Worm (Caenorhabditis elegans): Measurements from ENCODE around the gene F43E12.1.

Gene F43E12.1

ce11 chrX:7220209-7220608 lies 42.8 kb downstream of the F43E12.1 start:
- TF ChIP-seq lim-6 (tag; optimal IDR thresholded peaks at IDR 0.05) (no peak), ceh-14 (tag; optimal IDR thresholded peaks at IDR 0.05) (no peak), nhr-11 (tag; optimal IDR thresholded peaks at IDR 0.05) (no peak), ahr-1 (tag; optimal IDR thresholded peaks at IDR 0.05) (no peak), gmeb-2 (tag; optimal IDR thresholded peaks at IDR 0.05) (no peak), ceh-48 (tag; optimal IDR thresholded peaks at IDR 0.05) (no peak), unc-42 (tag; optimal IDR thresholded peaks at IDR 0.05) (peak; percentile 56)

DNA sequence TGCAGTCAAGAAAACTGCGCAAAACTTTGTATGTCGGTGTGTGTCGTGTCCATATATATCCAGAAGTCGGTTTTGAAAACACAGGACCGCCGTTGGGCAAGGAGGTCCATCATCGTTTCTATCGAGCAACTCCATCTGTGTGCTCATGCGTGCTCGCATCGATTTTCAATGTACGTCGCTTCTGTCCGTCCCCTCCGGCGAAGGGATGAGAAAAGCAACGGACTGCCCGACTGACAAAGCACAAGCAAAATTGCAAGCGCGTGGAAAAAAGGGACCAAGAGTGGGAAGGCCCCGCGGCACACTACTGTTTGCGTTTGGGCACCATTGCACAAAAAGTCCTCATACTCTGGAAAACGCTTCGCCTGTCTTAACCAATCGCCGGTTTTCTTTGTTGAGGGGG lies 44.9 kb downstream of the F43E12.1 start:
- TF ChIP-seq ceh-48 (tag; optimal IDR thresholded peaks at IDR 0.05) (peak; percentile 84), ref-2 (tag; optimal IDR thresholded peaks at IDR 0.05) (no peak)

DNA sequence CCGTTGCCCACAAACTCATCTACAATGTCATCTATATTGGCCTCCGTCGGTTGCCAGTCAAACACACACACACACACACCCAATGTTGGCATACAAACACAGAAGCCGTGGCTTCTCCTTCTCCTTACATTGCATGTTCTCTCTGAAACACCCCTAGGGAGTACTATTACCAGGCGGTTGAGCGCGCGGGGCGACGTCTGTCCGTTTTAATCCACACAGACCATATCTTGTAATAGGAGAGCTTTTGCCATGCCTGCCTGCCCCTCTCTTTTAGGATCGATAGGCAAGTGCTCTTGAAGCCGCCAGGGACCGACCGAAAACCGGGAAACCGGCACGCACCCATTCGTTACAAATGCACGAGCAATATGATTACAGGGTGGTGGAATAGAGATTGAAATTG lies 47.1 kb downstream of the F43E12.1 start:
- TF ChIP-seq sdc-2 (tag; optimal IDR thresholded peaks at IDR 0.05) (no peak), K02D7.2 (tag; optimal IDR thresholded peaks at IDR 0.05) (no peak), unc-42 (tag; optimal IDR thresholded peaks at IDR 0.05) (no peak), hlh-30 (tag; optimal IDR thresholded peaks at IDR 0.05; ENCODE audit: insufficient read depth) (no peak), mec-3 (tag; optimal IDR thresholded peaks at IDR 0.05; ENCODE audit: borderline replicate concordance) (peak; percentile 22), fkh-10 (GFP tag; optimal IDR thresholded peaks at IDR 0.05) (no peak), unc-55 (GFP tag; optimal IDR thresholded peaks at IDR 0.05) (no peak), pat-9 (tag; optimal IDR thresholded peaks at IDR 0.05) (no peak), unc-3 (GFP tag; conservative IDR thresholded peaks at IDR 0.05) (0 out of 2 replicates have a peak, but pooled peaks have one; percentile 12), unc-3 (tag; optimal IDR thresholded peaks at IDR 0.05) (no peak), madf-2 (tag; optimal IDR thresholded peaks at IDR 0.05) (no peak), ceh-24 (tag; optimal IDR thresholded peaks at IDR 0.05) (no peak), pax-1 (tag; optimal IDR thresholded peaks at IDR 0.05) (no peak), dmd-4 (tag; optimal IDR thresholded peaks at IDR 0.05; ENCODE audit: borderline replicate concordance) (no peak), hlh-15 (tag; optimal IDR thresholded peaks at IDR 0.05) (no peak), ceh-2 (tag; optimal IDR thresholded peaks at IDR 0.05) (no peak), ceh-9 (tag; optimal IDR thresholded peaks at IDR 0.05) (no peak), syd-9 (tag; optimal IDR thresholded peaks at IDR 0.05) (peak; percentile 57), hlh-8 (tag; optimal IDR thresholded peaks at IDR 0.05) (no peak), lim-6 (tag; optimal IDR thresholded peaks at IDR 0.05) (no peak), ceh-48 (tag; optimal IDR thresholded peaks at IDR 0.05) (peak; percentile 42), ceh-34 (tag; optimal IDR thresholded peaks at IDR 0.05) (peak; percentile 56), C08G9.2 (tag; optimal IDR thresholded peaks at IDR 0.05) (no peak), ceh-6 (GFP tag; optimal IDR thresholded peaks at IDR 0.05) (peak; percentile 45), pha-2 (tag; optimal IDR thresholded peaks at IDR 0.05) (no peak)

ce11 chrX:7225028-7225427 lies 47.6 kb downstream of the F43E12.1 start:
- TF ChIP-seq unc-42 (tag; optimal IDR thresholded peaks at IDR 0.05) (no peak), unc-55 (GFP tag; optimal IDR thresholded peaks at IDR 0.05) (peak; percentile 17), fax-1 (tag; optimal IDR thresholded peaks at IDR 0.05) (no peak), pax-1 (tag; optimal IDR thresholded peaks at IDR 0.05) (no peak), unc-3 (GFP tag; conservative IDR thresholded peaks at IDR 0.05) (0 out of 2 replicates have a peak, but pooled peaks have one; percentile 0), unc-3 (tag; optimal IDR thresholded peaks at IDR 0.05) (no peak), Y22D7AL.16 (tag; optimal IDR thresholded peaks at IDR 0.05) (no peak), ceh-18 (tag; optimal IDR thresholded peaks at IDR 0.05) (no peak), rnt-1 (tag; optimal IDR thresholded peaks at IDR 0.05) (no peak), ceh-14 (tag; optimal IDR thresholded peaks at IDR 0.05) (no peak), ttx-3 (tag; optimal IDR thresholded peaks at IDR 0.05) (no peak)
